Worm (Caenorhabditis elegans): ENCODE measurements around the gene Y69A2AR.46.

Y69A2AR.46 gene

ce11 chrIV:2568267-2568666, 6.8 kb downstream of the Y69A2AR.46 start, which contains the start of the genes Y69A2AR.25 and Y69A2AR.12:
Gene Y69A2AR.25, minus strand, starts transcription at chrIV:2568367.
Gene Y69A2AR.12, plus strand, starts transcription at chrIV:2568614.
- TF ChIP-seq zfp-3 (GFP tag; conservative IDR thresholded peaks at IDR 0.05) (no peak), mdt-29 (GFP tag; IDR thresholded peaks at IDR 0.05) (no peak), ZK337.2 (GFP tag; IDR thresholded peaks at IDR 0.05) (no peak), unc-39 (tag; optimal IDR thresholded peaks at IDR 0.05) (no peak), daf-12 (tag; optimal IDR thresholded peaks at IDR 0.05) (no peak), lir-3 (tag; optimal IDR thresholded peaks at IDR 0.05) (no peak), mxl-3 (GFP tag; optimal IDR thresholded peaks at IDR 0.05) (no peak), gei-8 (GFP tag; optimal IDR thresholded peaks at IDR 0.05) (no peak), set-16 (GFP tag; IDR thresholded peaks at IDR 0.05) (no peak), nhr-237 (tag; optimal IDR thresholded peaks at IDR 0.05) (no peak), unc-62 (GFP tag; optimal IDR thresholded peaks at IDR 0.05 in 1 of 2) (no peak), unc-62 (tag; optimal IDR thresholded peaks at IDR 0.05) (no peak), F26F4.8 (GFP tag; conservative IDR thresholded peaks at IDR 0.05) (no peak), fkh-10 (GFP tag; optimal IDR thresholded peaks at IDR 0.05) (no peak)

- no peak for TF ChIP-seq ceh-20 (GFP tag; IDR thresholded peaks at IDR 0.05)
- no peak for TF ChIP-seq lin-13 (GFP tag; optimal IDR thresholded peaks at IDR 0.05)
- no peak for TF ChIP-seq nhr-76 (tag; optimal IDR thresholded peaks at IDR 0.05)
- TF ChIP-seq fkh-10 (GFP tag; optimal IDR thresholded peaks at IDR 0.05): no peak
- no peak for TF ChIP-seq ceh-44 (GFP tag; IDR thresholded peaks at IDR 0.05)
- TF ChIP-seq sdz-12 (GFP tag; optimal IDR thresholded peaks at IDR 0.05): no peak
- no peak for TF ChIP-seq Y75B8A.6 (GFP tag; IDR thresholded peaks at IDR 0.05)
- no peak for TF ChIP-seq jun-1 (tag; optimal IDR thresholded peaks at IDR 0.05)
- TF ChIP-seq F37D6.2 (tag; optimal IDR thresholded peaks at IDR 0.05): no peak
- no peak for TF ChIP-seq gei-8 (GFP tag; optimal IDR thresholded peaks at IDR 0.05)
- TF ChIP-seq nhr-42 (GFP tag; IDR thresholded peaks at IDR 0.05): no peak
- TF ChIP-seq zfp-3 (GFP tag; conservative IDR thresholded peaks at IDR 0.05): no peak
These were observed 10.6 kb downstream of the Y69A2AR.46 start, which contains the start of gene Y69A2AR.51 for ce11 chrIV:2572107-2572506. Gene Y69A2AR.51, plus strand, starts transcription at chrIV:2572407.

- TF ChIP-seq Y48G9A.11 (GFP tag; IDR thresholded peaks at IDR 0.05) (no peak), nhr-48 (tag; optimal IDR thresholded peaks at IDR 0.05) (no peak), mxl-3 (GFP tag; optimal IDR thresholded peaks at IDR 0.05) (no peak), nhr-42 (GFP tag; IDR thresholded peaks at IDR 0.05) (0 out of 2 replicates have a peak, but pooled peaks have one; percentile 10), lin-39 (tag; optimal IDR thresholded peaks at IDR 0.05) (no peak), mep-1 (tag; optimal IDR thresholded peaks at IDR 0.05) (no peak), F37D6.2 (tag; optimal IDR thresholded peaks at IDR 0.05) (no peak), lin-38 (GFP tag; IDR thresholded peaks at IDR 0.05) (no peak), ctbp-1 (GFP tag; IDR thresholded peaks at IDR 0.05) (no peak), lin-13 (GFP tag; optimal IDR thresholded peaks at IDR 0.05) (no peak), ceh-20 (GFP tag; IDR thresholded peaks at IDR 0.05) (no peak), gei-8 (GFP tag; optimal IDR thresholded peaks at IDR 0.05) (no peak), nhr-25 (tag; optimal IDR thresholded peaks at IDR 0.05; ENCODE audit: borderline replicate concordance, insufficient read depth) (no peak), ZK546.5 (tag; optimal IDR thresholded peaks at IDR 0.05) (no peak), dmd-9 (GFP tag; IDR thresholded peaks at IDR 0.05) (no peak), ceh-32 (tag; optimal IDR thresholded peaks at IDR 0.05; ENCODE audit: poor library complexity) (no peak), pha-4 (GFP tag; IDR thresholded peaks at IDR 0.05) (peak; percentile 29; the same call in 1 of the 2 replicates), pha-4 (tag; optimal IDR thresholded peaks at IDR 0.05) (no peak), lim-7 (GFP tag; IDR thresholded peaks at IDR 0.05) (no peak), hlh-30 (tag; optimal IDR thresholded peaks at IDR 0.05; ENCODE audit: insufficient read depth) (no peak), lir-3 (tag; optimal IDR thresholded peaks at IDR 0.05) (no peak), F44E2.7 (GFP tag; IDR thresholded peaks at IDR 0.05) (no peak), nhr-102 (tag; optimal IDR thresholded peaks at IDR 0.05) (no peak), ceh-44 (GFP tag; IDR thresholded peaks at IDR 0.05) (no peak), zfp-2 (tag; optimal IDR thresholded peaks at IDR 0.05) (no peak), Y5F2A.4 (GFP tag; optimal IDR thresholded peaks at IDR 0.05) (no peak), attf-4 (tag; optimal IDR thresholded peaks at IDR 0.05) (no peak), nhr-6 (tag; optimal IDR thresholded peaks at IDR 0.05) (no peak), skn-1 (tag; optimal IDR thresholded peaks at IDR 0.05) (no peak), mxl-2 (GFP tag; conservative IDR thresholded peaks at IDR 0.05) (no peak), nhr-10 (tag; optimal IDR thresholded peaks at IDR 0.05) (no peak), unc-62 (GFP tag; optimal IDR thresholded peaks at IDR 0.05 in 1 of 2) (no peak), unc-62 (tag; optimal IDR thresholded peaks at IDR 0.05) (no peak), Y75B8A.6 (GFP tag; IDR thresholded peaks at IDR 0.05) (no peak), madf-5 (GFP tag; IDR thresholded peaks at IDR 0.05) (no peak)
These were observed 11.7 kb downstream of the Y69A2AR.46 start for ce11 chrIV:2573122-2573521.
